Fruit fly (Drosophila melanogaster) whole organism, prepupa: ENCODE data around the gene rdgB.
A peak's percentile ranks its signal among the peaks of the same experiment; 100 is the strongest.

Source experiments
- Blimp-1 ChIP-seq: fragments of 200-800 bp; sonication (Bioruptor generic); optimal IDR thresholded peaks from 3 replicates; lab custom pipeline; 2017; ENCODE audit warnings: missing biosample characterization, missing genetic modification characterization, mild to moderate bottlenecking, moderate library complexity, missing genetic modification reagents
- CG10669 ChIP-seq: fragments of 200-800 bp; sonication (Bioruptor generic); optimal IDR thresholded peaks from 3 replicates; lab custom pipeline; 2018; ENCODE audit warnings: missing biosample characterization, mild to moderate bottlenecking, missing genetic modification characterization, moderate library complexity
- CG11294 ChIP-seq: fragments of 200-800 bp; sonication (Bioruptor generic); IDR thresholded peaks from 2 replicates; pipeline ENCODE4 v1.3.6; 2022; ENCODE audit warnings: missing biosample characterization, missing genetic modification characterization
- CG11762 ChIP-seq: fragments of 200-800 bp; sonication (Bioruptor generic); optimal IDR thresholded peaks from 3 replicates; lab custom pipeline; 2016; ENCODE audit warnings: missing biosample characterization, missing genetic modification characterization; ENCODE audit not compliant: insufficient read depth
- CG15336 ChIP-seq: fragments of 200-800 bp; sonication (Bioruptor generic); IDR thresholded peaks from 2 replicates; pipeline ENCODE4 v1.3.6; 2022; ENCODE audit warnings: missing biosample characterization, missing genetic modification characterization
- CG1621 ChIP-seq: fragments of 200-800 bp; sonication (Bioruptor generic); optimal IDR thresholded peaks from 3 replicates; lab custom pipeline; 2018; ENCODE audit warnings: missing biosample characterization, mild to moderate bottlenecking, missing genetic modification characterization
- CG16779 ChIP-seq: fragments of 200-800 bp; sonication (Bioruptor generic); optimal IDR thresholded peaks from 3 replicates; lab custom pipeline; 2017; ENCODE audit warnings: missing biosample characterization, mild to moderate bottlenecking, missing genetic modification characterization
- CG3032 ChIP-seq: fragments of 200-800 bp; optimal IDR thresholded peaks from 2 replicates; lab custom pipeline; 2019; ENCODE audit warnings: missing biosample characterization, mild to moderate bottlenecking, missing genetic modification characterization, moderate library complexity
- CG31627 ChIP-seq: fragments of 200-800 bp; sonication (Bioruptor generic); optimal IDR thresholded peaks from 3 replicates; lab custom pipeline; 2016; ENCODE audit warnings: missing biosample characterization, missing genetic modification characterization
- CG32006 ChIP-seq: fragments of 200-800 bp; sonication (Bioruptor generic); optimal IDR thresholded peaks from 3 replicates; lab custom pipeline; 2017; ENCODE audit warnings: missing biosample characterization, mild to moderate bottlenecking, missing genetic modification characterization
- CG34406 ChIP-seq: fragments of 200-800 bp; sonication (Bioruptor generic); optimal IDR thresholded peaks from 3 replicates; lab custom pipeline; 2016; ENCODE audit warnings: missing biosample characterization, missing genetic modification characterization
- CG3919 ChIP-seq: fragments of 200-800 bp; sonication (Bioruptor generic); optimal IDR thresholded peaks from 3 replicates; lab custom pipeline; 2016; ENCODE audit warnings: missing biosample characterization, missing genetic modification characterization
- CG4318 ChIP-seq: fragments of 200-800 bp; sonication (Bioruptor generic); optimal IDR thresholded peaks from 3 replicates; lab custom pipeline; 2017; ENCODE audit warnings: missing biosample characterization, mild to moderate bottlenecking, missing genetic modification characterization
- CG6163 ChIP-seq: fragments of 200-800 bp; sonication (Bioruptor generic); IDR thresholded peaks from 3 replicates; pipeline ENCODE4 v1.3.6; 2022; ENCODE audit warnings: missing biosample characterization, missing genetic modification characterization
- CG6276 ChIP-seq: fragments of 200-800 bp; sonication (Bioruptor generic); optimal IDR thresholded peaks from 2 replicates; lab custom pipeline; 2017; ENCODE audit warnings: missing biosample characterization, mild to moderate bottlenecking, missing genetic modification characterization
- CG6792 ChIP-seq: fragments of 200-800 bp; sonication (Bioruptor generic); optimal IDR thresholded peaks from 3 replicates; lab custom pipeline; 2016; ENCODE audit warnings: missing biosample characterization, missing genetic modification characterization
- CG6808 ChIP-seq: fragments of 200-800 bp; sonication (Bioruptor generic); optimal IDR thresholded peaks from 3 replicates; lab custom pipeline; 2017; ENCODE audit warnings: missing biosample characterization, missing genetic modification characterization, mild to moderate bottlenecking, moderate library complexity, missing genetic modification reagents
- CG6854 ChIP-seq: fragments of 200-800 bp; sonication (Bioruptor generic); optimal IDR thresholded peaks from 2 replicates; lab custom pipeline; 2017; ENCODE audit warnings: missing biosample characterization, mild to moderate bottlenecking, missing genetic modification characterization
- CG7368 ChIP-seq: fragments of 200-800 bp; sonication (Bioruptor generic); optimal IDR thresholded peaks from 3 replicates; lab custom pipeline; 2016; ENCODE audit warnings: missing biosample characterization, missing genetic modification characterization
- CG8119 ChIP-seq: fragments of 200-800 bp; sonication (Bioruptor generic); IDR thresholded peaks from 3 replicates; pipeline ENCODE4 v1.3.6; 2022; ENCODE audit warnings: missing biosample characterization, missing genetic modification characterization
- CG8319 ChIP-seq: fragments of 200-800 bp; sonication (Bioruptor generic); optimal IDR thresholded peaks from 3 replicates; lab custom pipeline; 2016; ENCODE audit warnings: missing biosample characterization, missing genetic modification characterization
- CG8632 ChIP-seq: fragments of 200-800 bp; sonication (Bioruptor generic); optimal IDR thresholded peaks from 3 replicates; lab custom pipeline; 2016; ENCODE audit warnings: missing biosample characterization, missing genetic modification characterization
- CG9139 ChIP-seq: fragments of 200-800 bp; sonication (Bioruptor generic); optimal IDR thresholded peaks from 3 replicates; lab custom pipeline; 2017; ENCODE audit warnings: missing biosample characterization, mild to moderate bottlenecking, missing genetic modification characterization
- Eip75B ChIP-seq: fragments of 200-800 bp; sonication (Bioruptor generic); optimal IDR thresholded peaks from 3 replicates; lab custom pipeline; 2016; ENCODE audit warnings: missing biosample characterization, missing genetic modification characterization
- Eip78C ChIP-seq: fragments of 200-800 bp; sonication (Bioruptor generic); peaks from one replicate; lab custom pipeline; 2016; ENCODE audit warnings: missing biosample characterization, missing genetic modification characterization
- Eip93F ChIP-seq: fragments of 200-800 bp; sonication (Bioruptor generic); optimal IDR thresholded peaks from 2 replicates; lab custom pipeline; 2016; ENCODE audit warnings: missing biosample characterization, mild to moderate bottlenecking, missing genetic modification characterization
- Ets21C ChIP-seq: fragments of 200-800 bp; sonication (Bioruptor generic); optimal IDR thresholded peaks from 3 replicates; lab custom pipeline; 2016; ENCODE audit warnings: missing biosample characterization, missing genetic modification characterization
- Ets96B ChIP-seq: fragments of 200-800 bp; optimal IDR thresholded peaks from 2 replicates; lab custom pipeline; 2019; ENCODE audit warnings: missing biosample characterization, mild to moderate bottlenecking, missing genetic modification characterization, moderate library complexity
- Gug ChIP-seq: fragments of 200-800 bp; sonication (Bioruptor generic); IDR thresholded peaks from 2 replicates; pipeline ENCODE4 v1.3.6; 2022; ENCODE audit warnings: missing biosample characterization, missing genetic modification characterization
- Hr38 ChIP-seq: sonication (Bioruptor generic); optimal IDR thresholded peaks from 2 replicates; lab custom pipeline; 2016; ENCODE audit warnings: missing biosample characterization, missing genetic modification characterization
- Hr4 ChIP-seq: fragments of 200-800 bp; sonication (Bioruptor generic); optimal IDR thresholded peaks from 3 replicates; lab custom pipeline; 2016; ENCODE audit warnings: missing biosample characterization, missing genetic modification characterization
- Met ChIP-seq: fragments of 200-800 bp; sonication (Bioruptor generic); optimal IDR thresholded peaks from 3 replicates; lab custom pipeline; 2016; ENCODE audit warnings: missing biosample characterization, missing genetic modification characterization
- OdsH ChIP-seq: fragments of 200-800 bp; sonication (Bioruptor generic); optimal IDR thresholded peaks from 3 replicates; lab custom pipeline; 2016; ENCODE audit warnings: missing biosample characterization, missing genetic modification characterization
- Smox ChIP-seq: fragments of 200-800 bp; sonication (Bioruptor generic); optimal IDR thresholded peaks from 3 replicates; lab custom pipeline; 2016; ENCODE audit warnings: missing biosample characterization, missing genetic modification characterization
- Sox14 ChIP-seq: fragments of 200-800 bp; sonication (Bioruptor generic); optimal IDR thresholded peaks from 3 replicates; lab custom pipeline; 2016; ENCODE audit warnings: missing biosample characterization, missing genetic modification characterization
- Sox15 ChIP-seq: fragments of 200-800 bp; sonication (Bioruptor generic); optimal IDR thresholded peaks from 3 replicates; lab custom pipeline; 2016; ENCODE audit warnings: missing biosample characterization, missing genetic modification characterization
- acj6 ChIP-seq: fragments of 200-800 bp; sonication (Bioruptor generic); optimal IDR thresholded peaks from 3 replicates; lab custom pipeline; 2016; ENCODE audit warnings: missing biosample characterization, missing genetic modification characterization
- cyc ChIP-seq: fragments of 200-800 bp; sonication (Bioruptor generic); optimal IDR thresholded peaks from 3 replicates; lab custom pipeline; 2016; ENCODE audit warnings: missing biosample characterization, missing genetic modification characterization
- dac ChIP-seq: fragments of 200-800 bp; sonication (Bioruptor generic); optimal IDR thresholded peaks from 2 replicates; lab custom pipeline; 2017; ENCODE audit warnings: missing biosample characterization, mild to moderate bottlenecking, missing genetic modification characterization
- dsx ChIP-seq: fragments of 200-800 bp; optimal IDR thresholded peaks from 3 replicates; lab custom pipeline; 2019; ENCODE audit warnings: missing biosample characterization, mild to moderate bottlenecking, missing genetic modification characterization, moderate library complexity; ENCODE audit not compliant: poor library complexity, severe bottlenecking
- eg ChIP-seq: fragments of 200-800 bp; sonication (Bioruptor generic); IDR thresholded peaks from 3 replicates; pipeline ENCODE4 v1.3.6; 2022; ENCODE audit warnings: missing biosample characterization, missing genetic modification characterization
- esn ChIP-seq: fragments of 200-800 bp; sonication (Bioruptor generic); optimal IDR thresholded peaks from 2 replicates; lab custom pipeline; 2016; ENCODE audit warnings: missing biosample characterization, mild to moderate bottlenecking, missing genetic modification characterization, moderate library complexity
- fd59A ChIP-seq: fragments of 200-800 bp; sonication (Bioruptor generic); optimal IDR thresholded peaks from 2 replicates; lab custom pipeline; 2017; ENCODE audit warnings: missing biosample characterization, mild to moderate bottlenecking, missing genetic modification characterization, missing genetic modification reagents
- fd85E ChIP-seq: fragments of 200-800 bp; sonication (Bioruptor generic); optimal IDR thresholded peaks from 3 replicates; lab custom pipeline; 2016; ENCODE audit warnings: missing biosample characterization, missing genetic modification characterization
- lz ChIP-seq: fragments of 200-800 bp; sonication (Bioruptor generic); optimal IDR thresholded peaks from 3 replicates; lab custom pipeline; 2016; ENCODE audit warnings: missing biosample characterization, missing genetic modification characterization
- net ChIP-seq: fragments of 200-800 bp; sonication (Bioruptor generic); optimal IDR thresholded peaks from 3 replicates; lab custom pipeline; 2016; ENCODE audit warnings: missing biosample characterization, missing genetic modification characterization
- pdm3 ChIP-seq: fragments of 200-800 bp; sonication (Bioruptor generic); optimal IDR thresholded peaks from 3 replicates; lab custom pipeline; 2016; ENCODE audit warnings: missing biosample characterization, missing genetic modification characterization
- salr ChIP-seq, 2 experiments: fragments of 200-800 bp; sonication (Bioruptor generic); optimal IDR thresholded peaks; 3 replicates each; lab custom pipeline; 2016 to 2018; ENCODE audit warnings: missing biosample characterization in 2 of 2, missing genetic modification characterization in 2 of 2, mild to moderate bottlenecking in 1 of 2
- spab ChIP-seq: fragments of 200-800 bp; sonication (Bioruptor generic); optimal IDR thresholded peaks from 2 replicates; lab custom pipeline; 2017; ENCODE audit warnings: missing biosample characterization, mild to moderate bottlenecking, missing genetic modification characterization, missing genetic modification reagents
- ss ChIP-seq, 2 experiments: fragments of 200-800 bp; sonication (Bioruptor generic); optimal IDR thresholded peaks; 2 replicates in 1 of 2; 3 replicates in 1 of 2; lab custom pipeline; 2017 to 2018; ENCODE audit warnings: mild to moderate bottlenecking in 2 of 2, missing biosample characterization in 2 of 2, missing genetic modification characterization in 2 of 2, moderate library complexity in 1 of 2
- topi ChIP-seq: fragments of 200-800 bp; sonication (Bioruptor generic); optimal IDR thresholded peaks from 3 replicates; lab custom pipeline; 2016; ENCODE audit warnings: missing biosample characterization, missing genetic modification characterization

rdgB gene

dm6 chrX:13762372-13762883 is at the start of gene rdgB:
Gene rdgB (plus strand): TSS chrX:13762752.
- TF ChIP-seq ss (GFP tag; optimal IDR thresholded peaks at IDR 0.05; lab: Kevin White, UChicago) (peak; percentile 4 to 71), Eip75B (peak; percentile 76), Smox (GFP tag; lab: Kevin White, UChicago) (peak; percentile 83), topi (GFP tag; lab: Kevin White, UChicago) (peak; percentile 83), lz (peak; percentile 84), OdsH (GFP tag; lab: Kevin White, UChicago) (peak; percentile 84), Hr38 (GFP tag; lab: Kevin White, UChicago) (no peak), Sox14 (GFP tag; lab: Kevin White, UChicago) (peak; percentile 68), CG6276 (GFP tag; lab: Kevin White, UChicago) (peak; percentile 84), dac (GFP tag; lab: Kevin White, UChicago) (peak; percentile 81), pdm3 (GFP tag; lab: Kevin White, UChicago) (peak; percentile 85), acj6 (GFP tag; lab: Kevin White, UChicago) (peak; percentile 80), CG6854 (GFP tag; lab: Kevin White, UChicago) (peak; percentile 21), CG7368 (GFP tag; lab: Kevin White, UChicago) (peak; percentile 11), cyc (GFP tag; lab: Kevin White, UChicago) (peak; percentile 83), CG16779 (tag; lab: Kevin White, UChicago) (peak; percentile 51), CG3919 (GFP tag; lab: Kevin White, UChicago) (peak; percentile 88), dsx (GFP tag; lab: Kevin White, UChicago) (peak; percentile 56), Ets21C (GFP tag; lab: Kevin White, UChicago) (peak; percentile 35), Hr4 (peak; percentile 85), Gug (GFP tag; lab: Robert Waterston, UW) (peak; percentile 72), eg (GFP tag; lab: Robert Waterston, UW) (peak; percentile 64; the same call in 2 of the 3 replicates), CG6808 (GFP tag; lab: Kevin White, UChicago) (peak; percentile 78), CG4318 (GFP tag; lab: Kevin White, UChicago) (peak; percentile 92), esn (GFP tag; lab: Kevin White, UChicago) (peak; percentile 88), CG3032 (tag; lab: Kevin White, UChicago) (peak; percentile 83), CG10669 (GFP tag; lab: Kevin White, UChicago) (peak; percentile 100), CG11762 (GFP tag; lab: Kevin White, UChicago) (peak; percentile 78), Eip78C (GFP tag; lab: Kevin White, UChicago) (peak; percentile 94), CG8319 (GFP tag; lab: Kevin White, UChicago) (peak; percentile 54), spab (GFP tag; lab: Kevin White, UChicago) (peak; percentile 69), CG11294 (GFP tag; lab: Robert Waterston, UW) (peak; percentile 39; the same call in 1 of the 2 replicates), Sox15 (GFP tag; lab: Kevin White, UChicago) (peak; percentile 84), CG9139 (GFP tag; lab: Kevin White, UChicago) (peak; percentile 32), CG8632 (GFP tag; lab: Kevin White, UChicago) (peak; percentile 83), Met (GFP tag; lab: Kevin White, UChicago) (peak; percentile 82), fd85E (no peak), CG6792 (GFP tag; lab: Kevin White, UChicago) (peak; percentile 78), CG34406 (GFP tag; lab: Kevin White, UChicago) (peak; percentile 80), CG15336 (GFP tag; lab: Robert Waterston, UW) (peak; percentile 78), Eip93F (peak; percentile 53), Ets96B (tag; lab: Kevin White, UChicago) (peak; percentile 71), CG32006 (GFP tag; lab: Kevin White, UChicago) (peak; percentile 95), CG31627 (GFP tag; lab: Kevin White, UChicago) (peak; percentile 72), CG1621 (tag; lab: Kevin White, UChicago) (peak; percentile 37), fd59A (GFP tag; lab: Kevin White, UChicago) (peak; percentile 81), salr (GFP tag; optimal IDR thresholded peaks at IDR 0.05; lab: Kevin White, UChicago) (peak in 1 of 2 experiments; percentile 93), CG6163 (GFP tag; lab: Robert Waterston, UW) (peak; percentile 68; the same call in 2 of the 3 replicates), CG8119 (GFP tag; lab: Robert Waterston, UW) (peak; percentile 80), Blimp-1 (GFP tag; lab: Kevin White, UChicago) (peak; percentile 77), net (peak; percentile 73)
